Fruit fly (Drosophila melanogaster): ENCODE measurements around the gene CG2712.

- TF ChIP-seq psq (optimal IDR thresholded peaks at IDR 0.05): no peak
- no peak for TF ChIP-seq CG8478 (optimal IDR thresholded peaks at IDR 0.05)
- TF ChIP-seq pan (optimal IDR thresholded peaks at IDR 0.05): no peak
These were observed 25.1 kb downstream of the CG2712 start for dm6 chrX:2757400-2757799.
